Worm (Caenorhabditis elegans) whole organism, mixed stage, embryonic: Measurements from ENCODE around the gene cyp-13B1.

Experiments
- M03D4.4 ChIP-seq: sonication (generic microtip); optimal IDR thresholded peaks from 2 replicates; lab custom pipeline; 2017; ENCODE audit warnings: mild to moderate bottlenecking, missing genetic modification characterization, missing compliant biosample characterization
- drap-1 ChIP-seq: fragments of 200-800 bp; sonication (Bioruptor generic); optimal IDR thresholded peaks from 3 replicates; lab custom pipeline; 2018; ENCODE audit warnings: mild to moderate bottlenecking, missing genetic modification characterization, missing compliant biosample characterization
- lsy-2 ChIP-seq: fragments of 150-350 bp; optimal IDR thresholded peaks from 2 replicates; lab custom pipeline; 2014; ENCODE audit warnings: missing biosample characterization, missing genetic modification characterization
- nhr-237 ChIP-seq: fragments of 150-350 bp; optimal IDR thresholded peaks from 2 replicates; lab custom pipeline; 2014; ENCODE audit warnings: missing biosample characterization, missing genetic modification characterization
- pha-4 ChIP-seq: fragments of 150-350 bp; optimal IDR thresholded peaks from 2 replicates; lab custom pipeline; 2018; ENCODE audit warnings: missing biosample characterization, missing genetic modification reagents, missing genetic modification characterization
- snpc-4 ChIP-seq: fragments of 150-350 bp; optimal IDR thresholded peaks from 2 replicates; lab custom pipeline; 2014; ENCODE audit warnings: missing biosample characterization, missing genetic modification characterization
- tbx-8 ChIP-seq: fragments of 200-800 bp; sonication (Bioruptor generic); optimal IDR thresholded peaks from 2 replicates; lab custom pipeline; 2018; ENCODE audit warnings: mild to moderate bottlenecking, missing genetic modification characterization, moderate library complexity, missing compliant biosample characterization
- unc-39 ChIP-seq: fragments of 150-350 bp; optimal IDR thresholded peaks from 2 replicates; lab custom pipeline; 2014; ENCODE audit warnings: missing biosample characterization, missing genetic modification characterization
- unc-62 ChIP-seq: fragments of 150-350 bp; optimal IDR thresholded peaks from 2 replicates; lab custom pipeline; 2014; ENCODE audit warnings: missing biosample characterization, missing genetic modification reagents, missing genetic modification characterization
- ztf-11 ChIP-seq: fragments of 150-350 bp; optimal IDR thresholded peaks from 2 replicates; lab custom pipeline; 2014; ENCODE audit warnings: missing biosample characterization, missing genetic modification characterization

ce11 chrX:13387497-13387953 is 21.9 kb downstream of the cyp-13B1 start, which contains the start of gene C49F8.3:
- TF ChIP-seq unc-39 (tag; lab: Kevin White, UChicago) (no peak), unc-62 (GFP tag; lab: Kevin White, UChicago) (no peak), tbx-8 (GFP tag; lab: Kevin White, UChicago) (no peak), pha-4 (tag; lab: Kevin White, UChicago) (no peak), drap-1 (GFP tag; lab: Kevin White, UChicago) (no peak), nhr-237 (tag; lab: Kevin White, UChicago) (no peak), snpc-4 (tag; lab: Kevin White, UChicago) (no peak), M03D4.4 (no peak), lsy-2 (tag; lab: Kevin White, UChicago) (no peak), ztf-11 (tag; lab: Kevin White, UChicago) (no peak)
